Worm (Caenorhabditis elegans) whole organism, L3 larva: ENCODE data around the gene F55B11.5.

Experiments
- R02D3.7 ChIP-seq: fragments of 150-350 bp; optimal IDR thresholded peaks from 2 replicates; lab custom pipeline; 2014; ENCODE audit warnings: missing biosample characterization, missing genetic modification characterization
- ZK546.5 ChIP-seq: sonication (generic microtip); optimal IDR thresholded peaks from 2 replicates; lab custom pipeline; 2017; ENCODE audit warnings: missing biosample characterization, missing genetic modification characterization
- aly-2 ChIP-seq: fragments of 150-350 bp; optimal IDR thresholded peaks from 2 replicates; lab custom pipeline; 2014; ENCODE audit warnings: missing biosample characterization, missing genetic modification characterization
- ama-1 ChIP-seq: fragments of 150-350 bp; optimal IDR thresholded peaks from 2 replicates; lab custom pipeline; 2018
- ceh-16 ChIP-seq: sonication (generic microtip); optimal IDR thresholded peaks from 2 replicates; lab custom pipeline; 2017; ENCODE audit warnings: missing biosample characterization, missing genetic modification characterization
- ceh-82 ChIP-seq: fragments of 150-350 bp; optimal IDR thresholded peaks from 2 replicates; lab custom pipeline; 2014; ENCODE audit warnings: missing biosample characterization, missing genetic modification characterization
- ceh-9 ChIP-seq: sonication (generic microtip); optimal IDR thresholded peaks from 2 replicates; lab custom pipeline; 2018; ENCODE audit warnings: missing biosample characterization, missing genetic modification characterization
- daf-12 ChIP-seq: fragments of 150-350 bp; optimal IDR thresholded peaks from 2 replicates; lab custom pipeline; 2014; ENCODE audit warnings: missing biosample characterization, missing genetic modification reagents, missing genetic modification characterization
- egl-5 ChIP-seq: fragments of 150-350 bp; optimal IDR thresholded peaks from 2 replicates; lab custom pipeline; 2017; ENCODE audit warnings: missing biosample characterization, missing genetic modification reagents, missing genetic modification characterization, inconsistent platforms
- elt-2 ChIP-seq: sonication (generic microtip); optimal IDR thresholded peaks from 2 replicates; lab custom pipeline; 2016; ENCODE audit warnings: missing genetic modification reagents, mild to moderate bottlenecking, missing genetic modification characterization, missing compliant biosample characterization
- elt-3 ChIP-seq, 3 experiments: fragments of 150-350 bp in 1 of 3; sonication (generic microtip) in 2 of 3; optimal IDR thresholded peaks; 2 replicates in 2 of 3; 4 replicates in 1 of 3; lab custom pipeline; 2014 to 2017; ENCODE audit warnings: missing biosample characterization in 3 of 3, missing genetic modification characterization in 3 of 3
- fkh-10 ChIP-seq: sonication (generic microtip); optimal IDR thresholded peaks from 2 replicates; lab custom pipeline; 2017; ENCODE audit warnings: missing biosample characterization, missing genetic modification reagents, missing genetic modification characterization
- fkh-2 ChIP-seq: fragments of 150-350 bp; optimal IDR thresholded peaks from 2 replicates; lab custom pipeline; 2014; ENCODE audit warnings: missing biosample characterization, missing genetic modification reagents, missing genetic modification characterization
- fos-1 ChIP-seq: fragments of 150-350 bp; optimal IDR thresholded peaks from 2 replicates; lab custom pipeline; 2014; ENCODE audit warnings: missing biosample characterization, missing genetic modification characterization
- hmg-11 ChIP-seq: sonication (generic microtip); optimal IDR thresholded peaks from 2 replicates; lab custom pipeline; 2016; ENCODE audit warnings: missing genetic modification characterization, missing compliant biosample characterization
- jun-1 ChIP-seq: fragments of 150-350 bp; optimal IDR thresholded peaks from 2 replicates; lab custom pipeline; 2014; ENCODE audit warnings: missing biosample characterization, missing genetic modification reagents, missing genetic modification characterization
- lin-15B ChIP-seq: fragments of 150-350 bp; optimal IDR thresholded peaks from 2 replicates; lab custom pipeline; 2014; ENCODE audit warnings: missing biosample characterization, missing genetic modification characterization
- lin-39 ChIP-seq: fragments of 150-350 bp; optimal IDR thresholded peaks from 2 replicates; lab custom pipeline; 2018; ENCODE audit warnings: missing biosample characterization, missing genetic modification reagents, missing genetic modification characterization
- mdl-1 ChIP-seq: fragments of 150-350 bp; optimal IDR thresholded peaks from 2 replicates; lab custom pipeline; 2014; ENCODE audit warnings: missing biosample characterization, missing genetic modification characterization
- mml-1 ChIP-seq: fragments of 150-350 bp; sonication (generic microtip); optimal IDR thresholded peaks from 3 replicates; lab custom pipeline; 2014; ENCODE audit warnings: missing biosample characterization, missing genetic modification characterization
- nfya-1 ChIP-seq: sonication (generic microtip); optimal IDR thresholded peaks from 2 replicates; lab custom pipeline; 2017; ENCODE audit warnings: missing genetic modification characterization, mild to moderate bottlenecking, missing compliant biosample characterization, antibody characterized with exemption, moderate library complexity; ENCODE audit not compliant: insufficient read depth
- nhr-11 ChIP-seq: fragments of 150-350 bp; optimal IDR thresholded peaks from 2 replicates; lab custom pipeline; 2014; ENCODE audit warnings: missing biosample characterization, missing genetic modification characterization
- nhr-12 ChIP-seq: fragments of 150-350 bp; optimal IDR thresholded peaks from 2 replicates; lab custom pipeline; 2014; ENCODE audit warnings: missing biosample characterization, missing genetic modification characterization
- nhr-23 ChIP-seq: fragments of 150-350 bp; optimal IDR thresholded peaks from 2 replicates; lab custom pipeline; 2014; ENCODE audit warnings: missing biosample characterization, missing genetic modification reagents, missing genetic modification characterization
- nhr-237 ChIP-seq: fragments of 150-350 bp; optimal IDR thresholded peaks from 2 replicates; lab custom pipeline; 2014; ENCODE audit warnings: missing biosample characterization, missing genetic modification characterization
- nhr-25 ChIP-seq: sonication (generic microtip); optimal IDR thresholded peaks from 2 replicates; lab custom pipeline; 2017; ENCODE audit warnings: missing biosample characterization, missing genetic modification characterization
- nhr-28 ChIP-seq: fragments of 150-350 bp; optimal IDR thresholded peaks from 2 replicates; lab custom pipeline; 2014; ENCODE audit warnings: missing biosample characterization, missing genetic modification characterization
- nhr-43 ChIP-seq: sonication (generic microtip); optimal IDR thresholded peaks from 2 replicates; lab custom pipeline; 2016; ENCODE audit warnings: mild to moderate bottlenecking, missing genetic modification characterization, missing compliant biosample characterization; ENCODE audit not compliant: poor library complexity, severe bottlenecking
- nhr-76 ChIP-seq: fragments of 150-350 bp; sonication (generic microtip); optimal IDR thresholded peaks from 5 replicates; lab custom pipeline; 2014; ENCODE audit warnings: missing biosample characterization, missing genetic modification characterization
- nhr-77 ChIP-seq: fragments of 150-350 bp; optimal IDR thresholded peaks from 2 replicates; lab custom pipeline; 2014; ENCODE audit warnings: missing biosample characterization, missing genetic modification characterization
- pha-4 ChIP-seq: fragments of 150-350 bp; optimal IDR thresholded peaks from 2 replicates; lab custom pipeline; 2014; ENCODE audit warnings: missing biosample characterization, missing genetic modification reagents, missing genetic modification characterization
- pqm-1 ChIP-seq: fragments of 150-350 bp; optimal IDR thresholded peaks from 2 replicates; lab custom pipeline; 2017; ENCODE audit warnings: missing biosample characterization, missing genetic modification characterization, inconsistent platforms
- sea-2 ChIP-seq: fragments of 150-350 bp; sonication (generic microtip); optimal IDR thresholded peaks from 4 replicates; lab custom pipeline; 2014; ENCODE audit warnings: missing biosample characterization, missing genetic modification reagents, missing genetic modification characterization
- skn-1 ChIP-seq: fragments of 150-350 bp; optimal IDR thresholded peaks from 2 replicates; lab custom pipeline; 2014; ENCODE audit warnings: missing biosample characterization, missing genetic modification characterization
- snpc-4 ChIP-seq: fragments of 150-350 bp; optimal IDR thresholded peaks from 2 replicates; lab custom pipeline; 2014; ENCODE audit warnings: missing biosample characterization, missing genetic modification characterization
- tbx-2 ChIP-seq: sonication (generic microtip); optimal IDR thresholded peaks from 2 replicates; lab custom pipeline; 2016; ENCODE audit warnings: mild to moderate bottlenecking, missing genetic modification characterization, missing compliant biosample characterization
- unc-39 ChIP-seq: sonication (generic microtip); optimal IDR thresholded peaks from 4 replicates; lab custom pipeline; 2017; ENCODE audit warnings: missing biosample characterization, missing genetic modification characterization
- zag-1 ChIP-seq: fragments of 150-350 bp; optimal IDR thresholded peaks from 2 replicates; lab custom pipeline; 2014; ENCODE audit warnings: missing biosample characterization, missing genetic modification characterization
- ztf-11 ChIP-seq: fragments of 150-350 bp; optimal IDR thresholded peaks from 2 replicates; lab custom pipeline; 2014; ENCODE audit warnings: missing biosample characterization, missing genetic modification characterization
- ztf-4 ChIP-seq: fragments of 150-350 bp; optimal IDR thresholded peaks from 2 replicates; lab custom pipeline; 2014; ENCODE audit warnings: missing biosample characterization, missing genetic modification characterization

The F55B11.5 gene

ce11 chrIV:14414200-14414599 lies 13.3 kb upstream of the F55B11.5 start:
- TF ChIP-seq tbx-2 (tag; lab: Kevin White, UChicago) = no peak
- no peak for TF ChIP-seq nhr-11 (tag; lab: Kevin White, UChicago)
- no peak for TF ChIP-seq nhr-77 (tag; lab: Kevin White, UChicago)
- peak; percentile 84 for TF ChIP-seq jun-1 (tag; lab: Kevin White, UChicago)
- TF ChIP-seq fkh-10 (GFP tag; lab: Kevin White, UChicago) = no peak
- peak; percentile 58 for TF ChIP-seq skn-1 (tag; lab: Kevin White, UChicago)
- TF ChIP-seq nhr-76 = no peak
- no peak for TF ChIP-seq ztf-11 (tag; lab: Kevin White, UChicago)
- TF ChIP-seq ceh-16 (tag; lab: Kevin White, UChicago) = no peak
- peak in 2 of 3 experiments; percentile 60 to 63 for TF ChIP-seq elt-3 (tag; optimal IDR thresholded peaks at IDR 0.05; lab: Kevin White, UChicago)
- no peak for TF ChIP-seq ama-1
- TF ChIP-seq mdl-1 (tag; lab: Kevin White, UChicago) = peak; percentile 28
- no peak for TF ChIP-seq nhr-43 (tag; lab: Kevin White, UChicago)
- no peak for TF ChIP-seq nhr-25 (tag; lab: Kevin White, UChicago)
- no peak for TF ChIP-seq nhr-28 (tag; lab: Kevin White, UChicago)
- no peak for TF ChIP-seq ceh-82 (tag; lab: Kevin White, UChicago)
- no peak for TF ChIP-seq aly-2 (tag; lab: Kevin White, UChicago)
- peak; percentile 100 for TF ChIP-seq pqm-1 (tag; lab: Kevin White, UChicago)
- no peak for TF ChIP-seq hmg-11 (tag; lab: Kevin White, UChicago)
- no peak for TF ChIP-seq nfya-1 (tag; lab: Kevin White, UChicago)
- TF ChIP-seq ZK546.5 (tag; lab: Kevin White, UChicago) = no peak
- no peak for TF ChIP-seq egl-5 (tag; lab: Kevin White, UChicago)
- no peak for TF ChIP-seq fos-1 (tag; lab: Kevin White, UChicago)
- TF ChIP-seq nhr-23 = no peak
- TF ChIP-seq sea-2 = no peak
- TF ChIP-seq elt-2 = peak; percentile 100
- peak; percentile 66 for TF ChIP-seq pha-4
- no peak for TF ChIP-seq unc-39 (tag; lab: Kevin White, UChicago)
- TF ChIP-seq nhr-237 (tag; lab: Kevin White, UChicago) = no peak

DNA sequence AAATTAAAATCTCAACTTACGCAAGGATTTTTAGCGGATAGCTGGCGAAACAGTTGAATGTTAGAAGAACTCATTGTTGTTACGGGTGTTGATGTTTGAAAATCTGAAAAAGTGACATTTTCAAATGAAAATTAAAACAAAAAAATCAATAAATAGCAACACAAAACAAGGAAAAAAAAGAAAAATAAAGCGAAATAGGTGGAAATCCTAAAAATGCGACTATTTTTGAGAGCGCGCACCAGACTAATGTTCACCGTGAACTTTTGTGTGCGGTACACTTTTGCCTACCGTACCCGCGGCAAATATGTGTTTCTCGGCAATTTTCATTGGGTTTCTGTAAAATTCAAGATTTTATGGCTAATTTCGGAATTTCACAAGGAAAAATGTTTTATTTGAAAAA lies 10.4 kb upstream of the F55B11.5 start, which contains the start of gene F55B11.6:
Gene F55B11.6, minus strand, starts transcription at position 101 of the 400 bp plus-strand sequence.
- TF ChIP-seq nhr-237 (tag; lab: Kevin White, UChicago) (no peak), skn-1 (tag; lab: Kevin White, UChicago) (no peak), nhr-43 (tag; lab: Kevin White, UChicago) (no peak), nhr-76 (no peak), sea-2 (no peak), nhr-25 (tag; lab: Kevin White, UChicago) (no peak), ZK546.5 (tag; lab: Kevin White, UChicago) (no peak), mml-1 (tag; lab: Kevin White, UChicago) (no peak), ceh-82 (tag; lab: Kevin White, UChicago) (no peak), aly-2 (tag; lab: Kevin White, UChicago) (no peak), ceh-9 (tag; lab: Kevin White, UChicago) (no peak), pqm-1 (tag; lab: Kevin White, UChicago) (no peak), zag-1 (no peak), nhr-23 (no peak), lin-39 (tag; lab: Kevin White, UChicago) (no peak), nhr-12 (tag; lab: Kevin White, UChicago) (no peak), daf-12 (no peak), unc-39 (tag; lab: Kevin White, UChicago) (no peak), snpc-4 (tag; lab: Kevin White, UChicago) (no peak), fkh-2 (no peak)

- TF ChIP-seq fkh-2 (no peak), skn-1 (tag; lab: Kevin White, UChicago) (no peak), snpc-4 (tag; lab: Kevin White, UChicago) (no peak), R02D3.7 (tag; lab: Kevin White, UChicago) (no peak), nhr-25 (tag; lab: Kevin White, UChicago) (no peak), nhr-11 (tag; lab: Kevin White, UChicago) (no peak), ztf-4 (tag; lab: Kevin White, UChicago) (no peak), ceh-9 (tag; lab: Kevin White, UChicago) (no peak), mml-1 (tag; lab: Kevin White, UChicago) (no peak), lin-15B (tag; lab: Kevin White, UChicago) (no peak), daf-12 (no peak)
Measured at ce11 chrIV:14421938-14422337, 5.6 kb upstream of the F55B11.5 start, which contains the start of gene F55B11.7. F55B11.7 (minus strand) TSS chrIV:14422038.
